Fruit fly (Drosophila melanogaster): ENCODE results near the gene baz.

Gene baz

DNA sequence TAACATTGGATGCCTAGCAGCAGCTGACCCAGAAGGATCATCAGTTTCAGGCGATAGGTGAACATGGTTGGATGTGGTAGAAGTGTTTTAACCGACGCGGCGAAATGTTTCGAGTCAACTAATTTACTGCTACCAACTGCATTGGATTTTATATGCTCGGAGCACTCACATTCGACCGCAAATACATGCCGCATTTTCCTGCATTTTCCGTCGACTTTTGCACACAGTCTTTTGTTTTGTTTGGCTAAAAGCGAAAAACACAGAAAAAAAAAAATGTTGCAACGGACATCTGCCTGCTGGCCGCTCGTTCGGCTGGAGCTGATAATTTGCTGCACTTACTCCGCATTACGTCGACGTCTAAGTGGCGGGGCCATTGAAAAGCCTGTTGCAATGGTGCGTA lies 50.1 kb downstream of the baz start, which contains the start of gene CG12995:
CG12995 (minus strand) TSS at position 101 of the 400 bp plus-strand sequence.
- no peak for TF ChIP-seq gl (tag; optimal IDR thresholded peaks at IDR 0.05)
- no peak for TF ChIP-seq Ets98B (GFP tag; IDR thresholded peaks at IDR 0.05)
- TF ChIP-seq CG4496 (GFP tag; IDR thresholded peaks at IDR 0.05) = no peak
- TF ChIP-seq fd96Ca (GFP tag; IDR thresholded peaks at IDR 0.05) = no peak
- TF ChIP-seq CG13204 (GFP tag; optimal IDR thresholded peaks at IDR 0.05) = no peak
- no peak for TF ChIP-seq CG34367 (tag; optimal IDR thresholded peaks at IDR 0.05)

DNA sequence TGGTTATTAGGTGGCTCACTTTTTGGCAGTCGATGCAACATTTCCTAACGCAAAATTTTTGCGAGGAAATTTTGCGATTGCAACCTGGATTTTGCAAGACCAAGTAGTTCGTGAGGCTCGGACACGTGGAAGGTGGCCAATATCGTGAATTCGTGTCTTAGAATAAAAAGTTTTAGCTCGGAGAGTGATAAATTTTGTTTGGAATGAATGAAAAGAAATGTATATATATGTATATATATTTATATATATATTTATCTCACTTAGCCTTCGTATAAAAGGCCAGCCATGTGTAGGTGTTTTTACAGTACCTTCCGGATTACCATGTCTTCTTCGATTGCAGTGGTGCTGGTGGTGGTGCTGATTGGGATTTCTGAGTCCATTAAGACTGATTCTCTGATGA lies 52.2 kb downstream of the baz start, which contains the start of gene CG18258:
CG18258 (plus strand) TSS at position 301 of the 400 bp plus-strand sequence.
- no peak for TF ChIP-seq CG8159 (tag; optimal IDR thresholded peaks at IDR 0.05)

DNA sequence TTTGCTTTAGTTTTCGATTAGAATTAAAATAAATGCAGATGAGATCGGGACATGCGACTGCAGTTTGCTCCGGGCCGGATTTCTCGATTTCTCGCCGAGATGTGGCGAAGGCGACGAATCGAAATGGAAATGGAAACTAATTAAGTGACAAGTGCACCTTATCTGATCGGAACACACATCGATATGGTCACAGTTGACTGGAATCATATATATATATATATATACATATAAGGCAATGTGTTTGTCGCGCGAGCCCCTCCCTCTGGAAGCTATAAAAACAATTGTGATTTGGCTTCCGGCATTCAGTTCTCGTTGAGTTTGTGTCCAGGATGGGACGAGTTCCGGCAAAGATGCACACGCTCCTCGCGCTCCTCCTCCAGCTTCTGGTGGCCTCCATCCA lies 55.2 kb downstream of the baz start, which contains the start of gene CG5162:
CG5162 (plus strand) TSS at position 301 of the 400 bp plus-strand sequence.
- no peak for TF ChIP-seq CG14655 (GFP tag; optimal IDR thresholded peaks at IDR 0.05)
- TF ChIP-seq EcR (GFP tag; optimal IDR thresholded peaks at IDR 0.05) = no peak
- no peak for TF ChIP-seq CG8159 (tag; optimal IDR thresholded peaks at IDR 0.05)
- TF ChIP-seq Pif1B (GFP tag; optimal IDR thresholded peaks at IDR 0.05) = no peak
- TF ChIP-seq rn (GFP tag; IDR thresholded peaks at IDR 0.05) = no peak
- TF ChIP-seq CG34367 (tag; optimal IDR thresholded peaks at IDR 0.05) = no peak
- TF ChIP-seq CG12605 (GFP tag; IDR thresholded peaks at IDR 0.05) = no peak
- no peak for TF ChIP-seq CG13204 (GFP tag; optimal IDR thresholded peaks at IDR 0.05)
- no peak for TF ChIP-seq Ets98B (GFP tag; IDR thresholded peaks at IDR 0.05)
- TF ChIP-seq gl (tag; optimal IDR thresholded peaks at IDR 0.05) = no peak

- TF ChIP-seq CG8159 (tag; optimal IDR thresholded peaks at IDR 0.05) (peak; percentile 59), CG12605 (GFP tag; IDR thresholded peaks at IDR 0.05) (0 out of 2 replicates have a peak, but pooled peaks have one; percentile 11), CG4496 (GFP tag; IDR thresholded peaks at IDR 0.05) (peak; percentile 65; the same call in 2 of the 3 replicates), CG13204 (GFP tag; optimal IDR thresholded peaks at IDR 0.05) (no peak), rn (GFP tag; IDR thresholded peaks at IDR 0.05) (no peak), fd96Ca (GFP tag; IDR thresholded peaks at IDR 0.05) (peak; percentile 64; the same call in 2 of the 3 replicates), Pif1B (GFP tag; optimal IDR thresholded peaks at IDR 0.05) (peak; percentile 28), CG8301 (tag; optimal IDR thresholded peaks at IDR 0.05) (peak; percentile 27), Pif1A (GFP tag; optimal IDR thresholded peaks at IDR 0.05) (no peak), CG14655 (GFP tag; optimal IDR thresholded peaks at IDR 0.05) (peak; percentile 33), Ets98B (GFP tag; IDR thresholded peaks at IDR 0.05) (peak; percentile 47)
Observed at dm6 chrX:17218232-17218951, 58.6 kb downstream of the baz start, which contains the start of gene CG12998. Gene CG12998 (plus strand): TSS chrX:17218667.

dm6 chrX:17221142-17221541 lies 61.3 kb downstream of the baz start, which contains the start of gene CG5172:
Gene CG5172 (plus strand): TSS chrX:17221442.
- TF ChIP-seq Pif1B (GFP tag; optimal IDR thresholded peaks at IDR 0.05) (no peak), gl (tag; optimal IDR thresholded peaks at IDR 0.05) (no peak), rn (GFP tag; IDR thresholded peaks at IDR 0.05) (no peak)

dm6 chrX:17223715-17224114 lies 63.9 kb downstream of the baz start, which contains the start of gene CG34327:
Gene CG34327 (minus strand): TSS chrX:17223815.
- TF ChIP-seq CG8159 (tag; optimal IDR thresholded peaks at IDR 0.05) (no peak), CG17806 (tag; optimal IDR thresholded peaks at IDR 0.05) (no peak), CG13204 (GFP tag; optimal IDR thresholded peaks at IDR 0.05) (no peak), CG34367 (tag; optimal IDR thresholded peaks at IDR 0.05) (no peak), EcR (GFP tag; optimal IDR thresholded peaks at IDR 0.05) (no peak), rn (GFP tag; IDR thresholded peaks at IDR 0.05) (no peak), fd96Ca (GFP tag; IDR thresholded peaks at IDR 0.05) (no peak), Snoo (tag; optimal IDR thresholded peaks at IDR 0.05) (no peak), CG12605 (GFP tag; IDR thresholded peaks at IDR 0.05) (no peak), gl (tag; optimal IDR thresholded peaks at IDR 0.05) (no peak), Pif1B (GFP tag; optimal IDR thresholded peaks at IDR 0.05) (no peak), CG32121 (GFP tag; IDR thresholded peaks at IDR 0.05) (no peak), Pif1A (GFP tag; optimal IDR thresholded peaks at IDR 0.05) (no peak), CG10348 (GFP tag; IDR thresholded peaks at IDR 0.05) (no peak), CG4496 (GFP tag; IDR thresholded peaks at IDR 0.05) (no peak), CG14655 (GFP tag; optimal IDR thresholded peaks at IDR 0.05) (no peak), Ets98B (GFP tag; IDR thresholded peaks at IDR 0.05) (no peak), CG8301 (tag; optimal IDR thresholded peaks at IDR 0.05) (no peak), CG9948 (tag; optimal IDR thresholded peaks at IDR 0.05) (no peak)

DNA sequence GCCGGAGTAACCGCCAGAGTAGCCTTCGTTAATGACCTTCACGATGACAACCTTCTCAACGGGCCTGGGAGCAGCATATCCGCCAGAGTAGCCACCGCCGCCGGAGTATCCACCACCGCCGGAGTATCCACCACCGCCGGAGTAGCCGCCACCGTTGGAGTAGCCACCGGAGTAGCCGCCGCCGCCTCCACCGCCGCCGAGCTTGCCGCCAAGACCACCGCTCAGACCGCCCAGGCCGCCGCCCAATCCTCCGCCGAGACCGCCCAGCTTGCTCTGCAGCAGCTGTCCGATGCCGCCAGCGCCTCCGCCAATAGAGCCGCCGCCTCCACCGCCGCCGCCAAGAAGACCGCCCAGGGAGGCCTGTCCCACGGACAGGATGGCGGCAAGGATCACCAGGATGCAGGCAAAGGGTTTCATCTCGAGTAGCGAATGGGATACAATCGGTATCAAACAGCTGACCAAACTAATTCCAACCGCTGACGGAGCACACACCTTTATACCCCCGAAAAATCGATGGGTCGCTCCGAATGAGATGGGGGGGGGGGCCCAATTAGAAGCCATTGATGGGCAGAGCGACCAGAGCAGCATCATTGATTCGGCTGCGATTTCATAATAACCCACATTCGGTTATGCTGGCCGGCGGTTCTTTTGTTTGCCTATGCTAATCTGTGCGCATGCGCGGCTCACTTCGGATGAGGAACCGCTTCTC lies 66.3 kb downstream of the baz start:
- TF ChIP-seq rn (GFP tag; IDR thresholded peaks at IDR 0.05) (no peak), Pif1B (GFP tag; optimal IDR thresholded peaks at IDR 0.05) (no peak), Ets98B (GFP tag; IDR thresholded peaks at IDR 0.05) (no peak)

All from whole organism, pupa.